Worm (Caenorhabditis elegans) whole organism, midembryonic: ENCODE data around the gene Y54G2A.73.

Experiments used
- flt-1 ChIP-seq: fragments of 200-800 bp; sonication (Bioruptor generic); IDR thresholded peaks from 2 replicates; pipeline ENCODE4 v1.3.6; 2022; ENCODE audit warnings: missing genetic modification characterization, missing compliant biosample characterization
- klf-2 ChIP-seq: fragments of 200-800 bp; sonication (Bioruptor generic); conservative IDR thresholded peaks from 2 replicates; pipeline ENCODE4 v1.3.6; 2022; ENCODE audit warnings: missing genetic modification reagents, missing genetic modification characterization, missing compliant biosample characterization
- med-1 ChIP-seq: sonication (generic microtip); optimal IDR thresholded peaks from 2 replicates; lab custom pipeline; 2017; ENCODE audit warnings: missing genetic modification characterization, mild to moderate bottlenecking, missing compliant biosample characterization, antibody characterized with exemption, missing genetic modification reagents; ENCODE audit not compliant: insufficient read depth
- ref-1 ChIP-seq: fragments of 200-800 bp; sonication (Bioruptor generic); conservative IDR thresholded peaks from 2 replicates; pipeline ENCODE4 v1.3.6; 2022; ENCODE audit warnings: missing genetic modification reagents, missing genetic modification characterization, missing compliant biosample characterization
- tab-1 ChIP-seq: fragments of 200-800 bp; sonication (Bioruptor generic); IDR thresholded peaks from 2 replicates; pipeline ENCODE4 v1.3.6; 2022; ENCODE audit warnings: missing genetic modification characterization, missing compliant biosample characterization
- ztf-23 ChIP-seq: fragments of 200-800 bp; sonication (Bioruptor generic); IDR thresholded peaks from 2 replicates; pipeline ENCODE4 v1.3.6; 2022; ENCODE audit warnings: missing genetic modification reagents, missing genetic modification characterization, missing compliant biosample characterization
- ztf-29 ChIP-seq: fragments of 200-800 bp; sonication (Bioruptor generic); IDR thresholded peaks from 2 replicates; pipeline ENCODE4 v1.3.6; 2022; ENCODE audit warnings: missing genetic modification reagents, missing genetic modification characterization, missing compliant biosample characterization

ce11 chrIV:2982443-2982842, 26.2 kb downstream of the Y54G2A.73 start:
- TF ChIP-seq ref-1 (GFP tag; lab: Robert Waterston, UW) = no peak
- TF ChIP-seq med-1 (GFP tag; lab: Kevin White, UChicago) = no peak
- no peak for TF ChIP-seq flt-1 (GFP tag; lab: Robert Waterston, UW)
- TF ChIP-seq tab-1 (GFP tag; lab: Robert Waterston, UW) = no peak
- no peak for TF ChIP-seq ztf-23 (GFP tag; lab: Robert Waterston, UW)
- TF ChIP-seq ztf-29 (GFP tag; lab: Robert Waterston, UW) = no peak
- TF ChIP-seq klf-2 (GFP tag; lab: Robert Waterston, UW) = no peak
